Fruit fly (Drosophila melanogaster): ENCODE results near the gene CG34280.

Gene CG34280

dm6 chr3R:17386168-17386819 lies 17.2 kb downstream of the CG34280 start (continued):
- TF ChIP-seq lov (optimal IDR thresholded peaks at IDR 0.05) (no peak), lov (GFP tag; IDR thresholded peaks at IDR 0.05) (no peak), pnt (GFP tag; optimal IDR thresholded peaks at IDR 0.05) (peak; percentile 32), sob (GFP tag; IDR thresholded peaks at IDR 0.05) (peak; percentile 67), CG16815 (GFP tag; optimal IDR thresholded peaks at IDR 0.05) (peak; percentile 35), Poxn (GFP tag; IDR thresholded peaks at IDR 0.05) (no peak), gsb (GFP tag; IDR thresholded peaks at IDR 0.05) (no peak), h (optimal IDR thresholded peaks at IDR 0.05) (no peak), hth (optimal IDR thresholded peaks at IDR 0.05) (no peak), CG17359 (tag; optimal IDR thresholded peaks at IDR 0.05) (peak; percentile 86), corto (GFP tag; optimal IDR thresholded peaks at IDR 0.05) (no peak), ind (GFP tag; optimal IDR thresholded peaks at IDR 0.05) (peak; percentile 64), CG16813 (GFP tag; IDR thresholded peaks at IDR 0.05; ENCODE audit: partially characterized antibody) (no peak), sna (GFP tag; IDR thresholded peaks at IDR 0.05; ENCODE audit: partially characterized antibody) (no peak), HHEX (GFP tag; optimal IDR thresholded peaks at IDR 0.05) (peak; percentile 62), CTCF (GFP tag; optimal IDR thresholded peaks at IDR 0.05) (no peak), CG17612 (GFP tag; IDR thresholded peaks at IDR 0.05) (0 out of 2 replicates have a peak, but pooled peaks have one; percentile 8), danr (GFP tag; IDR thresholded peaks at IDR 0.05) (peak; percentile 25; the same call in 1 of the 2 replicates), CG4282 (GFP tag; optimal IDR thresholded peaks at IDR 0.05) (no peak), cas (GFP tag; IDR thresholded peaks at IDR 0.05) (no peak), CG11456 (GFP tag; IDR thresholded peaks at IDR 0.05) (0 out of 3 replicates have a peak, but pooled peaks have one; percentile 24), CG2199 (GFP tag; IDR thresholded peaks at IDR 0.05) (peak; percentile 43; the same call in 1 of the 3 replicates), E2f1 (GFP tag; IDR thresholded peaks at IDR 0.05) (peak; percentile 71; the same call in 1 of the 2 replicates), CG31441 (GFP tag; IDR thresholded peaks at IDR 0.05) (peak; percentile 65), sc (optimal IDR thresholded peaks at IDR 0.05) (no peak), sc (GFP tag; optimal IDR thresholded peaks at IDR 0.05) (peak; percentile 59), gce (GFP tag; IDR thresholded peaks at IDR 0.05) (0 out of 3 replicates have a peak, but pooled peaks have one; percentile 70), so (GFP tag; IDR thresholded peaks at IDR 0.05) (peak; percentile 73; the same call in 1 of the 3 replicates), CG8388 (GFP tag; optimal IDR thresholded peaks at IDR 0.05) (peak; percentile 73), Pdp1 (GFP tag; optimal IDR thresholded peaks at IDR 0.05) (peak; percentile 38 to 58), onecut (GFP tag; IDR thresholded peaks at IDR 0.05) (peak; percentile 100), MBD-R2 (GFP tag; IDR thresholded peaks at IDR 0.05) (no peak; the same call in 1 of the 2 replicates), E2f2 (GFP tag; IDR thresholded peaks at IDR 0.05) (peak; percentile 39), ranshi (GFP tag; IDR thresholded peaks at IDR 0.05) (peak; percentile 77), CG1602 (GFP tag; optimal IDR thresholded peaks at IDR 0.05) (peak; percentile 45), CG2875 (GFP tag; optimal IDR thresholded peaks at IDR 0.05) (peak; percentile 71), CG5180 (GFP tag; optimal IDR thresholded peaks at IDR 0.05) (peak; percentile 24), CG10431 (GFP tag; optimal IDR thresholded peaks at IDR 0.05) (no peak), CG7839 (tag; optimal IDR thresholded peaks at IDR 0.05) (peak; percentile 73), CG8290 (GFP tag; optimal IDR thresholded peaks at IDR 0.05) (peak; percentile 11), CG8290 (tag; optimal IDR thresholded peaks at IDR 0.05) (peak in 1 of 2 experiments; percentile 63), CG16863 (GFP tag; optimal IDR thresholded peaks at IDR 0.05) (peak; percentile 36), CG7786 (GFP tag; optimal IDR thresholded peaks at IDR 0.05) (peak; percentile 7), CG15011 (GFP tag; optimal IDR thresholded peaks at IDR 0.05) (no peak), CG15601 (tag; optimal IDR thresholded peaks at IDR 0.05) (peak; percentile 59), Fer2 (tag; optimal IDR thresholded peaks at IDR 0.05) (peak; percentile 42), jing (GFP tag; optimal IDR thresholded peaks at IDR 0.05) (peak; percentile 40), CG9727 (GFP tag; optimal IDR thresholded peaks at IDR 0.05) (peak; percentile 57), CG1529 (GFP tag; optimal IDR thresholded peaks at IDR 0.05) (peak; percentile 65), CG2889 (GFP tag; IDR thresholded peaks at IDR 0.05) (peak; percentile 61; the same call in 2 of the 3 replicates), unc-4 (GFP tag; IDR thresholded peaks at IDR 0.05; ENCODE audit: partially characterized antibody) (no peak), Camta (GFP tag; optimal IDR thresholded peaks at IDR 0.05) (peak; percentile 29)
